Fruit fly (Drosophila melanogaster): ENCODE data around the gene CG4069.

Gene CG4069

dm6 chr3L:12501249-12501648, 35.9 kb downstream of the CG4069 start, which contains the start of the genes CG10638 and CG10681 (continued):
- TF ChIP-seq corto (GFP tag; optimal IDR thresholded peaks at IDR 0.05) (no peak), CG13296 (GFP tag; optimal IDR thresholded peaks at IDR 0.05) (peak; percentile 54), Ets65A (GFP tag) (peak; percentile 79), sima (GFP tag; optimal IDR thresholded peaks at IDR 0.05) (no peak), exex (tag; optimal IDR thresholded peaks at IDR 0.05) (peak; percentile 31), hth (optimal IDR thresholded peaks at IDR 0.05) (no peak), sqz (GFP tag; optimal IDR thresholded peaks at IDR 0.05) (peak; percentile 97), CG30403 (GFP tag; optimal IDR thresholded peaks at IDR 0.05) (peak; percentile 49), CG30020 (tag; optimal IDR thresholded peaks at IDR 0.05) (peak; percentile 33), vfl (GFP tag; optimal IDR thresholded peaks at IDR 0.05) (peak; percentile 5), CG2202 (tag; optimal IDR thresholded peaks at IDR 0.05) (peak; percentile 26), HmgD (GFP tag; optimal IDR thresholded peaks at IDR 0.05) (no peak), CG16863 (GFP tag; optimal IDR thresholded peaks at IDR 0.05) (peak; percentile 18), CG15601 (tag; optimal IDR thresholded peaks at IDR 0.05) (peak; percentile 31), CG1647 (GFP tag; optimal IDR thresholded peaks at IDR 0.05) (no peak), CG6254 (GFP tag; optimal IDR thresholded peaks at IDR 0.05) (peak; percentile 20), CG13894 (tag; optimal IDR thresholded peaks at IDR 0.05) (peak; percentile 18), CG8478 (optimal IDR thresholded peaks at IDR 0.05) (no peak), Vsx1 (GFP tag; optimal IDR thresholded peaks at IDR 0.05) (peak; percentile 56), GATAe (GFP tag; conservative IDR thresholded peaks at IDR 0.05) (no peak), schlank (tag; optimal IDR thresholded peaks at IDR 0.05) (no peak), shn (GFP tag; optimal IDR thresholded peaks at IDR 0.05) (no peak), cwo (GFP tag; optimal IDR thresholded peaks at IDR 0.05) (no peak), B-H1 (GFP tag; IDR thresholded peaks at IDR 0.05) (no peak), CG8359 (GFP tag; optimal IDR thresholded peaks at IDR 0.05; ENCODE audit: borderline replicate concordance) (no peak), CG18599 (GFP tag; optimal IDR thresholded peaks at IDR 0.05) (no peak), kay (GFP tag; optimal IDR thresholded peaks at IDR 0.05) (peak; percentile 48), CG7963 (GFP tag; IDR thresholded peaks at IDR 0.05; ENCODE audit: partially characterized antibody) (no peak), br (optimal IDR thresholded peaks at IDR 0.05) (no peak), Fer1 (GFP tag; optimal IDR thresholded peaks at IDR 0.05) (peak; percentile 71), Gsc (GFP tag; IDR thresholded peaks at IDR 0.05) (no peak), MBD-R2 (GFP tag; IDR thresholded peaks at IDR 0.05) (peak; percentile 77), CG2712 (tag; optimal IDR thresholded peaks at IDR 0.05) (peak; percentile 54), btn (GFP tag; optimal IDR thresholded peaks at IDR 0.05) (no peak), run (tag; optimal IDR thresholded peaks at IDR 0.05) (no peak), CG13775 (GFP tag; optimal IDR thresholded peaks at IDR 0.05) (peak; percentile 45), CG12659 (GFP tag; optimal IDR thresholded peaks at IDR 0.05) (peak; percentile 80), CG3281 (GFP tag; optimal IDR thresholded peaks at IDR 0.05) (peak; percentile 23), CG13624 (GFP tag; optimal IDR thresholded peaks at IDR 0.05) (peak; percentile 16), nmo (GFP tag; optimal IDR thresholded peaks at IDR 0.05) (peak; percentile 55), PHDP (tag; optimal IDR thresholded peaks at IDR 0.05) (peak; percentile 65), CG10543 (GFP tag; optimal IDR thresholded peaks at IDR 0.05) (peak; percentile 9), CG12391 (tag; optimal IDR thresholded peaks at IDR 0.05) (peak; percentile 79), CG10979 (tag; optimal IDR thresholded peaks at IDR 0.05) (peak; percentile 12), pzg (GFP tag; optimal IDR thresholded peaks at IDR 0.05) (peak; percentile 60), CG17359 (tag; optimal IDR thresholded peaks at IDR 0.05) (peak; percentile 43), gcm2 (GFP tag; optimal IDR thresholded peaks at IDR 0.05) (no peak), unpg (GFP tag; optimal IDR thresholded peaks at IDR 0.05) (peak; percentile 54), CG9727 (GFP tag; optimal IDR thresholded peaks at IDR 0.05) (peak; percentile 26), CG3995 (GFP tag; optimal IDR thresholded peaks at IDR 0.05) (peak; percentile 4), CG9215 (GFP tag; IDR thresholded peaks at IDR 0.05) (no peak)
